Worm (Caenorhabditis elegans): Measurements from ENCODE around the gene grd-13.

DNA sequence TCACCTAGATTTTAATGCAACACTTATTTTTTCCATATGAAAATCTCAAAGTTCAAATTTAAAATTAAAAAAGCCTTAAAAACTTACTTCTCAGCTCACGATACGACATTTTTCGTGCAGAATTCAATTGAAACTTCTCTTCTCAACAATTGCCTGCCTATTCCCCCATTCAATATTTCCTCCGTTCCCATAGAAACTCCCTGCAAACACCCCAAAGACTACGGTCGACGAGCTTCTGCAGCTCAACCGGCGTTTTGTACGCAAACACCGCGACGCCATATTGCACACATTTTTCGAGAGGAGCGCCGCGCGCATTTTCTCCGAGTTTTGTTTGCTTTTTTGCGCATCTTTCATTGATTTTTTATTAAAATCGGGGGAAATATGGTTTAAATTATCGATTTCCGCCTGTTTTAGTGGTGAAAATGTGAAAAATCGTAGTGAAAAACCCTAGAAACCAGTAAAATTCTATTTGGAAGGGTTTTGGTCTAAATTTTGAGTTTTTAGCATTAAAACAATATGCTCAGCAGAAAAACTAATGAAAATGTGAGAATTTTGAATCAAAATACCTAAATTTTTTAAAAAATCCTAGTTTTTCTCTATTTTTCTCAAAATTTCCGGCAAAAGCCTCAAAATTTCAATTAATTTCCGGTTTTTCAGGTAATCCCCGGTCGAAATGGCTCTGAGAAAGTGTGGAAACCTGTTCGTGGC is 38.9 kb upstream of the grd-13 start, which contains the start of the genes dyf-3 and pdhb-1:
- TF ChIP-seq ceh-13 (GFP tag; optimal IDR thresholded peaks at IDR 0.05) (no peak), ama-1 (optimal IDR thresholded peaks at IDR 0.05) (no peak), ceh-36 (tag; optimal IDR thresholded peaks at IDR 0.05) (no peak), tbx-37 (GFP tag; conservative IDR thresholded peaks at IDR 0.05) (no peak), flt-1 (GFP tag; IDR thresholded peaks at IDR 0.05) (no peak), pes-1 (GFP tag; IDR thresholded peaks at IDR 0.05) (no peak), sea-1 (GFP tag; conservative IDR thresholded peaks at IDR 0.05) (no peak), F13C5.2 (tag; optimal IDR thresholded peaks at IDR 0.05) (peak; percentile 40)

Data from whole organism, early embryonic.